Worm (Caenorhabditis elegans): ENCODE measurements around the gene ceh-33.

ce11 chrV:5303389-5303788, 21.1 kb downstream of the ceh-33 start, which contains the start of gene ncx-2:
- no peak for TF ChIP-seq flt-1 (GFP tag; IDR thresholded peaks at IDR 0.05)
- TF ChIP-seq ceh-13 (GFP tag; optimal IDR thresholded peaks at IDR 0.05), result no peak
- no peak for TF ChIP-seq ama-1 (optimal IDR thresholded peaks at IDR 0.05)
- no peak for TF ChIP-seq tbx-37 (GFP tag; conservative IDR thresholded peaks at IDR 0.05)

Data from whole organism, early embryonic.